Worm (Caenorhabditis elegans) whole organism, L4 larva: ENCODE data around the gene gck-1.

ENCODE experiments used
- F37D6.2 ChIP-seq: sonication (generic microtip); optimal IDR thresholded peaks from 2 replicates; lab custom pipeline; 2016; ENCODE audit warnings: mild to moderate bottlenecking, missing genetic modification characterization, missing compliant biosample characterization
- F49E8.2 ChIP-seq: sonication (generic microtip); optimal IDR thresholded peaks from 2 replicates; lab custom pipeline; 2016; ENCODE audit warnings: missing compliant biosample characterization, mild to moderate bottlenecking, missing genetic modification characterization, borderline replicate concordance
- R02D3.7 ChIP-seq: fragments of 150-350 bp; sonication (generic microtip); optimal IDR thresholded peaks from 3 replicates; lab custom pipeline; 2014; ENCODE audit warnings: missing biosample characterization, missing genetic modification characterization
- T26A8.4 ChIP-seq: fragments of 200-800 bp; sonication (Bioruptor generic); IDR thresholded peaks from 2 replicates; pipeline ENCODE4 v1.3.6; 2022; ENCODE audit warnings: missing genetic modification characterization, missing compliant biosample characterization
- Y5F2A.4 ChIP-seq: fragments of 200-800 bp; sonication (Bioruptor generic); optimal IDR thresholded peaks from 2 replicates; lab custom pipeline; 2018; ENCODE audit warnings: mild to moderate bottlenecking, missing genetic modification characterization, missing compliant biosample characterization
- aha-1 ChIP-seq: fragments of 150-350 bp; peaks from one replicate; lab custom pipeline; 2014; ENCODE audit warnings: missing biosample characterization, missing genetic modification characterization
- aly-2 ChIP-seq: sonication (generic microtip); optimal IDR thresholded peaks from 2 replicates; lab custom pipeline; 2018; ENCODE audit warnings: missing biosample characterization, missing genetic modification characterization
- arid-1 ChIP-seq: fragments of 200-800 bp; sonication (Bioruptor generic); conservative IDR thresholded peaks from 2 replicates; pipeline ENCODE4 v1.3.6; 2022; ENCODE audit warnings: missing genetic modification reagents, missing genetic modification characterization, missing compliant biosample characterization
- ceh-28 ChIP-seq: fragments of 150-350 bp; optimal IDR thresholded peaks from 2 replicates; lab custom pipeline; 2014; ENCODE audit warnings: missing biosample characterization, missing genetic modification reagents, missing genetic modification characterization
- ceh-62 ChIP-seq: sonication (generic microtip); optimal IDR thresholded peaks from 2 replicates; lab custom pipeline; 2017; ENCODE audit warnings: missing biosample characterization, missing genetic modification characterization
- ces-1 ChIP-seq: fragments of 150-350 bp; sonication (generic microtip); optimal IDR thresholded peaks from 4 replicates; lab custom pipeline; 2014; ENCODE audit warnings: missing biosample characterization, missing genetic modification reagents, missing genetic modification characterization
- cey-2 ChIP-seq: sonication (generic microtip); optimal IDR thresholded peaks from 3 replicates; lab custom pipeline; 2017; ENCODE audit warnings: missing genetic modification characterization, mild to moderate bottlenecking, missing compliant biosample characterization, antibody characterized with exemption, borderline replicate concordance; ENCODE audit not compliant: insufficient read depth
- ctbp-1 ChIP-seq: fragments of 200-800 bp; sonication (Bioruptor generic); IDR thresholded peaks from 2 replicates; pipeline ENCODE4 v1.3.6; 2022; ENCODE audit warnings: missing genetic modification reagents, missing genetic modification characterization, missing compliant biosample characterization
- daf-16 ChIP-seq, 3 experiments: sonication (generic microtip); optimal IDR thresholded peaks; 2 replicates each; lab custom pipeline; 2016 to 2017; ENCODE audit warnings: missing genetic modification characterization in 3 of 3, missing genetic modification reagents in 3 of 3, mild to moderate bottlenecking in 2 of 3, missing compliant biosample characterization in 2 of 3, missing biosample characterization in 1 of 3, moderate library complexity in 1 of 3
- daf-19 ChIP-seq: fragments of 200-800 bp; sonication (Bioruptor generic); conservative IDR thresholded peaks from 2 replicates; pipeline ENCODE4 v1.3.6; 2022; ENCODE audit warnings: missing genetic modification characterization, missing compliant biosample characterization
- daf-8 ChIP-seq: fragments of 200-800 bp; sonication (Bioruptor generic); IDR thresholded peaks from 2 replicates; pipeline ENCODE4 v1.3.6; 2022; ENCODE audit warnings: missing genetic modification characterization, missing compliant biosample characterization
- dmd-8 ChIP-seq: fragments of 200-800 bp; sonication (Bioruptor generic); IDR thresholded peaks from 2 replicates; pipeline ENCODE4 v1.3.6; 2022; ENCODE audit warnings: missing genetic modification characterization, missing compliant biosample characterization
- dmd-9 ChIP-seq: fragments of 200-800 bp; sonication (Bioruptor generic); IDR thresholded peaks from 2 replicates; pipeline ENCODE4 v1.3.6; 2022; ENCODE audit warnings: missing genetic modification reagents, missing genetic modification characterization, missing compliant biosample characterization
- dpl-1 ChIP-seq: fragments of 150-350 bp; optimal IDR thresholded peaks from 2 replicates; lab custom pipeline; 2014; ENCODE audit warnings: missing biosample characterization, missing genetic modification reagents, missing genetic modification characterization
- duxl-1 ChIP-seq: sonication (generic microtip); optimal IDR thresholded peaks from 2 replicates; lab custom pipeline; 2016; ENCODE audit warnings: mild to moderate bottlenecking, missing genetic modification characterization, moderate library complexity, missing compliant biosample characterization; ENCODE audit not compliant: poor library complexity
- gei-8 ChIP-seq: fragments of 200-800 bp; sonication (Bioruptor generic); optimal IDR thresholded peaks from 2 replicates; lab custom pipeline; 2018; ENCODE audit warnings: mild to moderate bottlenecking, missing genetic modification characterization, missing compliant biosample characterization
- hlh-30 ChIP-seq: sonication (generic microtip); optimal IDR thresholded peaks from 2 replicates; lab custom pipeline; 2017; ENCODE audit warnings: antibody characterized with exemption, mild to moderate bottlenecking, missing genetic modification characterization, missing compliant biosample characterization; ENCODE audit not compliant: insufficient read depth
- lim-7 ChIP-seq: fragments of 200-800 bp; sonication (Bioruptor generic); IDR thresholded peaks from 2 replicates; pipeline ENCODE4 v1.3.6; 2022; ENCODE audit warnings: missing genetic modification characterization, missing compliant biosample characterization
- lin-13 ChIP-seq: fragments of 150-350 bp; optimal IDR thresholded peaks from 2 replicates; lab custom pipeline; 2014; ENCODE audit warnings: missing biosample characterization, missing genetic modification reagents, missing genetic modification characterization
- lin-39 ChIP-seq: fragments of 150-350 bp; optimal IDR thresholded peaks from 2 replicates; lab custom pipeline; 2014; ENCODE audit warnings: missing biosample characterization, missing genetic modification reagents, missing genetic modification characterization
- madf-5 ChIP-seq, 2 experiments: fragments of 200-800 bp; sonication (Bioruptor generic); IDR thresholded peaks; 2 replicates each; pipeline ENCODE4 v1.3.6; 2022; ENCODE audit warnings: missing compliant biosample characterization in 2 of 2, missing genetic modification characterization in 2 of 2
- madf-9 ChIP-seq: fragments of 200-800 bp; sonication (Bioruptor generic); conservative IDR thresholded peaks from 2 replicates; pipeline ENCODE4 v1.3.6; 2022; ENCODE audit warnings: missing genetic modification reagents, missing genetic modification characterization, missing compliant biosample characterization
- mdl-1 ChIP-seq, 2 experiments: fragments of 150-350 bp in 1 of 2; sonication (generic microtip) in 1 of 2; optimal IDR thresholded peaks; 2 replicates each; lab custom pipeline; 2014 to 2017; ENCODE audit warnings: missing biosample characterization in 2 of 2, missing genetic modification characterization in 2 of 2
- mep-1 ChIP-seq: fragments of 150-350 bp; sonication (generic microtip); optimal IDR thresholded peaks from 3 replicates; lab custom pipeline; 2014; ENCODE audit warnings: missing biosample characterization, missing genetic modification characterization
- mxl-2 ChIP-seq: fragments of 200-800 bp; sonication (Bioruptor generic); conservative IDR thresholded peaks from 2 replicates; pipeline ENCODE4 v1.3.6; 2022; ENCODE audit warnings: missing genetic modification reagents, missing genetic modification characterization, missing compliant biosample characterization
- mxl-3 ChIP-seq: fragments of 200-800 bp; sonication (Bioruptor generic); optimal IDR thresholded peaks from 2 replicates; lab custom pipeline; 2018; ENCODE audit warnings: mild to moderate bottlenecking, missing genetic modification characterization, missing compliant biosample characterization
- nhr-111 ChIP-seq: fragments of 200-800 bp; sonication (Bioruptor generic); optimal IDR thresholded peaks from 2 replicates; lab custom pipeline; 2018; ENCODE audit warnings: mild to moderate bottlenecking, missing genetic modification characterization, missing compliant biosample characterization
- nhr-25 ChIP-seq: sonication (generic microtip); optimal IDR thresholded peaks from 2 replicates; lab custom pipeline; 2017; ENCODE audit warnings: missing genetic modification characterization, mild to moderate bottlenecking, missing compliant biosample characterization, antibody characterized with exemption, moderate library complexity, borderline replicate concordance; ENCODE audit not compliant: insufficient read depth
- nhr-28 ChIP-seq: fragments of 150-350 bp; optimal IDR thresholded peaks from 2 replicates; lab custom pipeline; 2014; ENCODE audit warnings: missing biosample characterization, missing genetic modification characterization
- nhr-41 ChIP-seq: fragments of 200-800 bp; sonication (Bioruptor generic); IDR thresholded peaks from 2 replicates; pipeline ENCODE4 v1.3.6; 2022; ENCODE audit warnings: missing genetic modification reagents, missing genetic modification characterization, missing compliant biosample characterization
- nhr-42 ChIP-seq: fragments of 200-800 bp; sonication (Bioruptor generic); IDR thresholded peaks from 2 replicates; pipeline ENCODE4 v1.3.6; 2022; ENCODE audit warnings: missing genetic modification characterization, missing compliant biosample characterization
- nhr-48 ChIP-seq: sonication (generic microtip); optimal IDR thresholded peaks from 2 replicates; lab custom pipeline; 2016; ENCODE audit warnings: mild to moderate bottlenecking, missing genetic modification characterization, missing compliant biosample characterization
- nhr-6 ChIP-seq: fragments of 150-350 bp; optimal IDR thresholded peaks from 2 replicates; lab custom pipeline; 2014; ENCODE audit warnings: missing biosample characterization, missing genetic modification characterization
- nhr-76 ChIP-seq: fragments of 150-350 bp; optimal IDR thresholded peaks from 2 replicates; lab custom pipeline; 2014; ENCODE audit warnings: missing biosample characterization, missing genetic modification characterization
- rbr-2 ChIP-seq: sonication (generic microtip); optimal IDR thresholded peaks from 2 replicates; lab custom pipeline; 2016; ENCODE audit warnings: missing genotype, missing genetic modification characterization, missing compliant biosample characterization
- skn-1 ChIP-seq: fragments of 150-350 bp; optimal IDR thresholded peaks from 2 replicates; lab custom pipeline; 2014; ENCODE audit warnings: missing biosample characterization, missing genetic modification characterization
- spr-1 ChIP-seq: sonication (generic microtip); optimal IDR thresholded peaks from 2 replicates; lab custom pipeline; 2016; ENCODE audit warnings: mild to moderate bottlenecking, missing genetic modification characterization, missing compliant biosample characterization
- spr-3 ChIP-seq: fragments of 200-800 bp; sonication (Bioruptor generic); optimal IDR thresholded peaks from 2 replicates; lab custom pipeline; 2018; ENCODE audit warnings: mild to moderate bottlenecking, missing genetic modification characterization, missing compliant biosample characterization
- unc-39 ChIP-seq: sonication (generic microtip); optimal IDR thresholded peaks from 2 replicates; lab custom pipeline; 2017; ENCODE audit warnings: missing biosample characterization, missing genetic modification characterization
- unc-62 ChIP-seq, 3 experiments: fragments of 150-350 bp in 1 of 3; sonication (generic microtip); optimal IDR thresholded peaks in 2 of 3; peaks in 1 of 3; 1 replicate in 1 of 3; 2 replicates in 2 of 3; lab custom pipeline; 2014 to 2017; ENCODE audit warnings: missing biosample characterization in 3 of 3, missing genetic modification characterization in 3 of 3, missing genetic modification reagents in 3 of 3, missing genotype in 1 of 3
- vab-7 ChIP-seq: fragments of 200-800 bp; sonication (Bioruptor generic); IDR thresholded peaks from 2 replicates; pipeline ENCODE4 v1.3.6; 2022; ENCODE audit warnings: missing genetic modification reagents, missing genetic modification characterization, missing compliant biosample characterization
- zfp-2 ChIP-seq: sonication (generic microtip); optimal IDR thresholded peaks from 2 replicates; lab custom pipeline; 2016; ENCODE audit warnings: mild to moderate bottlenecking, missing genetic modification characterization, missing compliant biosample characterization
- zip-11 ChIP-seq: fragments of 200-800 bp; sonication (Bioruptor generic); IDR thresholded peaks from 2 replicates; pipeline ENCODE4 v1.3.6; 2022; ENCODE audit warnings: missing genetic modification characterization, missing compliant biosample characterization

The gck-1 gene

DNA sequence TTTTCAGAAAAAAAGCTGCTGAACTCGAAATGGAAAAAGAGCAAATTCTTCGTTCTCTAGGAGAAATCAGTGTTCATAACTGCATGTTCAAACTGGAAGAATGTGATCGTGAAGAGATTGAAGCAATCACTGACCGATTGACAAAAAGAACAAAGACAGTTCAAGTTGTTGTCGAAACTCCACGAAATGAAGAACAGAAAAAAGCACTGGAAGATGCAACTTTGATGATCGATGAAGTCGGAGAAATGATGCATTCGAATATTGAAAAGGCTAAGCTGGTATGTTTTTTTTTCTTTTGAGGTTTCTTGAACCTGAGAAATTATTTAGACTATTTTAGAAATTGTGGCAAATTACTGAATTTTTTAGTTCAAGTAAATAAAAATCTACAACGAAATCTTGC is 9.2 kb upstream of the gck-1 start:
- TF ChIP-seq rbr-2 (tag; lab: Kevin White, UChicago) (no peak), aha-1 (tag; lab: Kevin White, UChicago) (peak; percentile 56), mep-1 (tag; lab: Kevin White, UChicago) (no peak), nhr-48 (tag; lab: Kevin White, UChicago) (no peak), madf-9 (0 out of 2 replicates have a peak, but pooled peaks have one; percentile 5), mxl-2 (no peak), lin-13 (GFP tag; lab: Kevin White, UChicago) (no peak), F49E8.2 (tag; lab: Kevin White, UChicago) (no peak)

DNA sequence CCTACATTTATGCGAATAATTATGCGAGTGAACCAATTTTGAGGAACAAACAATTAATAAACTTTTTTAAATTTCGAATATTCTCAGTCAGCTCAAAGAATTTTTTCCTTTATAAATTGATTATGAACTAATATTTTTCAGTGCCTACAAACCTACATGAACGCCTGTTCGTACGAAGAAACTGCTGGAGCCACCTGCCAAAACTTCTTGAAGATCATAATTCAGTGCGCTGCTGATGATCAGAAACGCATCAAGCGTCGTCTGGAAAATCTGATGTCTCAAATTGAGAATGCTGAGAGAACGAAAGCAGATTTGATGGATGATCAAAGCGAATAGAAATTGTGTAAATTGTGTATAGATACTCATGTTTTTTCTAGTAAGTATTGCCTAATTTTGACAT is 8.7 kb upstream of the gck-1 start:
- no peak for TF ChIP-seq hlh-30
- no peak for TF ChIP-seq mxl-3 (GFP tag; lab: Kevin White, UChicago)
- no peak for TF ChIP-seq lin-39 (tag; lab: Kevin White, UChicago)
- TF ChIP-seq spr-3 (GFP tag; lab: Kevin White, UChicago), result no peak
- no peak for TF ChIP-seq F37D6.2
- no peak for TF ChIP-seq nhr-6
- no peak for TF ChIP-seq ceh-62 (tag; lab: Kevin White, UChicago)
- no peak for TF ChIP-seq skn-1 (tag; lab: Kevin White, UChicago)
- TF ChIP-seq ctbp-1 (GFP tag; lab: Robert Waterston, UW), result no peak
- no peak for TF ChIP-seq zip-11 (GFP tag; lab: Robert Waterston, UW)
- TF ChIP-seq spr-1 (tag; lab: Kevin White, UChicago), result no peak
- TF ChIP-seq madf-9, result no peak; the same call in 1 of the 2 replicates
- TF ChIP-seq mdl-1 (tag; optimal IDR thresholded peaks at IDR 0.05; lab: Kevin White, UChicago), result no peak
- no peak for TF ChIP-seq nhr-42 (GFP tag; lab: Robert Waterston, UW)
- no peak for TF ChIP-seq aly-2 (tag; lab: Kevin White, UChicago)
- TF ChIP-seq ces-1, result no peak
- TF ChIP-seq duxl-1, result no peak
- TF ChIP-seq aha-1 (tag; lab: Kevin White, UChicago), result no peak
- TF ChIP-seq Y5F2A.4 (GFP tag; lab: Kevin White, UChicago), result no peak
- no peak for TF ChIP-seq daf-16 (GFP tag; optimal IDR thresholded peaks at IDR 0.05; lab: Kevin White, UChicago)
- TF ChIP-seq daf-16 (tag; optimal IDR thresholded peaks at IDR 0.05; lab: Kevin White, UChicago), result no peak
- no peak for TF ChIP-seq unc-39
- TF ChIP-seq unc-62 (GFP tag; optimal IDR thresholded peaks at IDR 0.05 in 1 of 2; lab: Kevin White, UChicago), result peak in 1 of 2 experiments; percentile 12
- no peak for TF ChIP-seq unc-62 (tag; optimal IDR thresholded peaks at IDR 0.05; lab: Kevin White, UChicago)
- 0 out of 2 replicates have a peak, but pooled peaks have one; percentile 57 for TF ChIP-seq dmd-8 (GFP tag; lab: Robert Waterston, UW)
- 0 out of 4 replicates have a peak, but pooled peaks of 1 of the 2 experiments have one; percentile 37 for TF ChIP-seq madf-5 (GFP tag; IDR thresholded peaks at IDR 0.05; lab: Robert Waterston, UW)
- TF ChIP-seq arid-1 (GFP tag; lab: Robert Waterston, UW), result no peak
- no peak for TF ChIP-seq nhr-111 (GFP tag; lab: Kevin White, UChicago)
- TF ChIP-seq nhr-41 (GFP tag; lab: Robert Waterston, UW), result no peak
- TF ChIP-seq cey-2 (tag; lab: Kevin White, UChicago), result no peak
- TF ChIP-seq daf-8, result no peak
- no peak for TF ChIP-seq nhr-25 (tag; lab: Kevin White, UChicago)
- TF ChIP-seq dmd-9 (GFP tag; lab: Robert Waterston, UW), result no peak
- no peak for TF ChIP-seq nhr-76 (tag; lab: Kevin White, UChicago)
- TF ChIP-seq ceh-28 (tag; lab: Kevin White, UChicago), result no peak
- no peak for TF ChIP-seq nhr-28
- no peak for TF ChIP-seq dpl-1 (GFP tag; lab: Kevin White, UChicago)
- TF ChIP-seq vab-7 (GFP tag; lab: Robert Waterston, UW), result peak; percentile 18; the same call in 1 of the 2 replicates
- TF ChIP-seq gei-8 (GFP tag; lab: Kevin White, UChicago), result no peak
- TF ChIP-seq daf-19 (GFP tag; lab: Robert Waterston, UW), result no peak
- no peak for TF ChIP-seq T26A8.4 (GFP tag; lab: Robert Waterston, UW)
- TF ChIP-seq R02D3.7 (tag; lab: Kevin White, UChicago), result no peak
- peak; percentile 35; the same call in 1 of the 2 replicates for TF ChIP-seq lim-7
- no peak for TF ChIP-seq zfp-2 (tag; lab: Kevin White, UChicago)
- TF ChIP-seq, all 104 proteins: peak for 5
